Fruit fly (Drosophila melanogaster) whole organism, embryonic: ENCODE data around the gene Sodh2.
A peak's percentile ranks its signal among the peaks of the same experiment; 100 is the strongest.

Experiments
- B-H1 ChIP-seq: fragments of 200-800 bp; sonication (Bioruptor generic); IDR thresholded peaks from 3 replicates; pipeline ENCODE4 v1.3.6; 2022; ENCODE audit warnings: missing biosample characterization, missing genetic modification characterization
- CG10321 ChIP-seq: fragments of 200-800 bp; sonication (Bioruptor generic); IDR thresholded peaks from 2 replicates; pipeline ENCODE4 v1.3.6; 2022; ENCODE audit warnings: missing biosample characterization, missing genetic modification characterization
- CG11695 ChIP-seq: fragments of 200-800 bp; sonication (Bioruptor generic); IDR thresholded peaks from 3 replicates; pipeline ENCODE4 v1.3.6; 2022; ENCODE audit warnings: missing biosample characterization, missing genetic modification characterization
- CG13287 ChIP-seq: fragments of 200-800 bp; sonication (Bioruptor generic); IDR thresholded peaks from 2 replicates; pipeline ENCODE4 v1.3.6; 2022; ENCODE audit warnings: missing biosample characterization, missing genetic modification characterization; ENCODE audit not compliant: partially characterized antibody
- CG13624 ChIP-seq: fragments of 200-800 bp; sonication (Bioruptor generic); optimal IDR thresholded peaks from 2 replicates; lab custom pipeline; 2016; ENCODE audit warnings: missing biosample characterization, missing genetic modification characterization
- CG13894 ChIP-seq: fragments of 200-800 bp; sonication (Bioruptor generic); optimal IDR thresholded peaks from 3 replicates; lab custom pipeline; 2018; ENCODE audit warnings: missing biosample characterization, mild to moderate bottlenecking, missing genetic modification characterization, moderate library complexity
- CG15696 ChIP-seq: fragments of 200-800 bp; sonication (Bioruptor generic); optimal IDR thresholded peaks from 2 replicates; lab custom pipeline; 2019; ENCODE audit warnings: missing biosample characterization, mild to moderate bottlenecking, missing genetic modification characterization, moderate library complexity
- CG17385 ChIP-seq: fragments of 200-800 bp; sonication (Bioruptor generic); optimal IDR thresholded peaks from 3 replicates; lab custom pipeline; 2018; ENCODE audit warnings: missing biosample characterization, mild to moderate bottlenecking, missing genetic modification characterization
- CG2202 ChIP-seq: fragments of 200-800 bp; sonication (Bioruptor generic); optimal IDR thresholded peaks from 2 replicates; lab custom pipeline; 2018; ENCODE audit warnings: missing biosample characterization, mild to moderate bottlenecking, missing genetic modification characterization
- CG2678 ChIP-seq: fragments of 200-800 bp; sonication (Bioruptor generic); optimal IDR thresholded peaks from 3 replicates; lab custom pipeline; 2019; ENCODE audit warnings: missing biosample characterization, mild to moderate bottlenecking, missing genetic modification characterization, moderate library complexity
- CG32532 ChIP-seq: fragments of 200-800 bp; sonication (Bioruptor generic); IDR thresholded peaks from 2 replicates; pipeline ENCODE4 v1.3.6; 2022; ENCODE audit warnings: missing biosample characterization, missing genetic modification characterization
- CG34376 ChIP-seq: fragments of 200-800 bp; sonication (Bioruptor generic); optimal IDR thresholded peaks from 2 replicates; lab custom pipeline; 2018; ENCODE audit warnings: missing biosample characterization, mild to moderate bottlenecking, missing genetic modification characterization
- CG5180 ChIP-seq: fragments of 200-800 bp; sonication (Bioruptor generic); optimal IDR thresholded peaks from 3 replicates; lab custom pipeline; 2017; ENCODE audit warnings: missing biosample characterization, missing genetic modification characterization, mild to moderate bottlenecking, moderate library complexity, missing genetic modification reagents
- CG6765 ChIP-seq: fragments of 200-800 bp; sonication (Bioruptor generic); optimal IDR thresholded peaks from 3 replicates; lab custom pipeline; 2017; ENCODE audit warnings: missing biosample characterization, mild to moderate bottlenecking, missing genetic modification characterization
- CG7963 ChIP-seq: fragments of 200-800 bp; sonication (Bioruptor generic); IDR thresholded peaks from 3 replicates; pipeline ENCODE4 v1.3.6; 2022; ENCODE audit warnings: missing biosample characterization, missing genetic modification characterization; ENCODE audit not compliant: partially characterized antibody
- CoRest ChIP-seq: fragments of 200-800 bp; sonication (Bioruptor generic); optimal IDR thresholded peaks from 3 replicates; lab custom pipeline; 2018; ENCODE audit warnings: missing biosample characterization, mild to moderate bottlenecking, missing genetic modification characterization, moderate library complexity
- Deaf1 ChIP-seq: fragments of 200-800 bp; optimal IDR thresholded peaks from 3 replicates; lab custom pipeline; 2019; ENCODE audit warnings: missing biosample characterization, mild to moderate bottlenecking, missing genetic modification characterization, moderate library complexity
- Dll ChIP-seq: fragments of 200-800 bp; sonication (Bioruptor generic); IDR thresholded peaks from 4 replicates; pipeline ENCODE4 v1.3.6; 2022; ENCODE audit warnings: missing biosample characterization, missing genetic modification characterization; ENCODE audit not compliant: partially characterized antibody
- Gug ChIP-seq: fragments of 200-800 bp; sonication (Bioruptor generic); IDR thresholded peaks from 4 replicates; pipeline ENCODE4 v1.3.6; 2022; ENCODE audit warnings: missing biosample characterization, missing genetic modification characterization
- HLHmδ ChIP-seq: fragments of 200-800 bp; sonication (Bioruptor generic); optimal IDR thresholded peaks from 2 replicates; lab custom pipeline; 2018; ENCODE audit warnings: missing biosample characterization, mild to moderate bottlenecking, missing genetic modification characterization, moderate library complexity
- Jarid2 ChIP-seq: fragments of 200-800 bp; sonication (Bioruptor generic); optimal IDR thresholded peaks from 3 replicates; lab custom pipeline; 2017; ENCODE audit warnings: mild to moderate bottlenecking, missing biosample characterization, missing genetic modification reagents, missing genetic modification characterization
- Mes4 ChIP-seq: fragments of 200-800 bp; sonication (Bioruptor generic); optimal IDR thresholded peaks from 2 replicates; lab custom pipeline; 2016; ENCODE audit warnings: missing biosample characterization, missing genetic modification characterization
- Rfx ChIP-seq: fragments of 200-800 bp; sonication (Bioruptor generic); IDR thresholded peaks from 2 replicates; pipeline ENCODE4 v1.3.6; 2022; ENCODE audit warnings: missing biosample characterization, missing genetic modification characterization
- Vsx1 ChIP-seq: fragments of 200-800 bp; sonication (Bioruptor generic); optimal IDR thresholded peaks from 2 replicates; lab custom pipeline; 2017; ENCODE audit warnings: missing biosample characterization, mild to moderate bottlenecking, missing genetic modification characterization, missing genetic modification reagents
- amos ChIP-seq: fragments of 200-800 bp; sonication (Bioruptor generic); IDR thresholded peaks from 2 replicates; pipeline ENCODE4 v1.3.6; 2022; ENCODE audit warnings: missing biosample characterization, missing genetic modification characterization; ENCODE audit not compliant: partially characterized antibody
- aop ChIP-seq: fragments of 200-800 bp; sonication (Bioruptor generic); IDR thresholded peaks from 2 replicates; pipeline ENCODE4 v1.3.6; 2022; ENCODE audit warnings: missing biosample characterization, missing genetic modification characterization
- ato ChIP-seq: fragments of 200-800 bp; sonication (Bioruptor generic); IDR thresholded peaks from 2 replicates; pipeline ENCODE4 v1.3.6; 2022; ENCODE audit warnings: missing biosample characterization, missing genetic modification characterization; ENCODE audit not compliant: partially characterized antibody
- bbx ChIP-seq: fragments of 200-800 bp; sonication (Bioruptor generic); IDR thresholded peaks from 2 replicates; pipeline ENCODE4 v1.3.6; 2022; ENCODE audit warnings: missing biosample characterization, missing genetic modification characterization; ENCODE audit not compliant: partially characterized antibody
- dpn ChIP-seq, 2 experiments: fragments of 200-800 bp; sonication (Bioruptor generic); optimal IDR thresholded peaks; 3 replicates each; lab custom pipeline; 2016; ENCODE audit warnings: missing biosample characterization in 2 of 2, missing genetic modification characterization in 2 of 2
- h ChIP-seq: fragments of >200 bp; optimal IDR thresholded peaks from 2 replicates; lab custom pipeline; 2017
- lbe ChIP-seq: fragments of 200-800 bp; sonication (Bioruptor generic); optimal IDR thresholded peaks from 2 replicates; lab custom pipeline; 2016; ENCODE audit warnings: missing biosample characterization, mild to moderate bottlenecking, missing genetic modification characterization
- mirr ChIP-seq: fragments of 200-800 bp; sonication (Bioruptor generic); optimal IDR thresholded peaks from 3 replicates; lab custom pipeline; 2018; ENCODE audit warnings: missing biosample characterization, mild to moderate bottlenecking, missing genetic modification characterization
- nerfin-2 ChIP-seq: fragments of 200-800 bp; sonication (Bioruptor generic); IDR thresholded peaks from 2 replicates; pipeline ENCODE4 v1.3.6; 2022; ENCODE audit warnings: missing biosample characterization, missing genetic modification characterization; ENCODE audit not compliant: partially characterized antibody
- oc ChIP-seq: fragments of 200-800 bp; sonication (Bioruptor generic); optimal IDR thresholded peaks from 2 replicates; lab custom pipeline; 2018; ENCODE audit warnings: missing biosample characterization, mild to moderate bottlenecking, missing genetic modification characterization, moderate library complexity
- pan ChIP-seq, 4 experiments: fragments of >200 bp in 3 of 4; fragments of 200-800 bp in 1 of 4; sonication (Bioruptor generic) in 1 of 4; optimal IDR thresholded peaks in 3 of 4; IDR thresholded peaks in 1 of 4; 2 replicates each; pipeline versions ENCODE4 v1.3.6 to Lab custom; 2017 to 2022; ENCODE audit warnings: missing biosample characterization in 2 of 4, missing genetic modification characterization in 2 of 4, mixed read lengths in 1 of 4
- pb ChIP-seq: fragments of 200-800 bp; sonication (Bioruptor generic); optimal IDR thresholded peaks from 3 replicates; lab custom pipeline; 2016; ENCODE audit warnings: missing biosample characterization, missing genetic modification characterization
- pita ChIP-seq: fragments of 200-800 bp; sonication (Bioruptor generic); optimal IDR thresholded peaks from 2 replicates; lab custom pipeline; 2017; ENCODE audit warnings: missing biosample characterization, mild to moderate bottlenecking, missing genetic modification characterization
- pzg ChIP-seq: fragments of 200-800 bp; sonication (Bioruptor generic); optimal IDR thresholded peaks from 3 replicates; lab custom pipeline; 2018; ENCODE audit warnings: missing biosample characterization, mild to moderate bottlenecking, missing genetic modification characterization, moderate library complexity
- salm ChIP-seq: fragments of 200-800 bp; sonication (Bioruptor generic); optimal IDR thresholded peaks from 2 replicates; lab custom pipeline; 2018; ENCODE audit warnings: missing biosample characterization, mild to moderate bottlenecking, missing genetic modification characterization
- sim ChIP-seq: fragments of 200-800 bp; sonication (Bioruptor generic); IDR thresholded peaks from 2 replicates; pipeline ENCODE4 v1.3.6; 2022; ENCODE audit warnings: missing biosample characterization, missing genetic modification characterization
- so ChIP-seq: fragments of 200-800 bp; sonication (Bioruptor generic); IDR thresholded peaks from 3 replicates; pipeline ENCODE4 v1.3.6; 2022; ENCODE audit warnings: missing biosample characterization, missing genetic modification characterization
- sob ChIP-seq: fragments of 200-800 bp; sonication (Bioruptor generic); IDR thresholded peaks from 2 replicates; pipeline ENCODE4 v1.3.6; 2022; ENCODE audit warnings: missing biosample characterization, missing genetic modification characterization
- tgo ChIP-seq: fragments of 200-800 bp; sonication (Bioruptor generic); IDR thresholded peaks from 3 replicates; pipeline ENCODE4 v1.3.6; 2022; ENCODE audit warnings: missing biosample characterization, missing genetic modification characterization

Gene Sodh2

dm6 chr3R:10875515-10876434 lies at the start of gene Sodh2 (continued):
- TF ChIP-seq CG10321 (GFP tag; lab: Robert Waterston, UW) = no peak
- no peak for TF ChIP-seq aop (GFP tag; lab: Robert Waterston, UW)
- peak; percentile 17 for TF ChIP-seq Mes4 (GFP tag; lab: Kevin White, UChicago)
- TF ChIP-seq h (lab: Kevin White, UChicago) = no peak

- TF ChIP-seq pan (optimal IDR thresholded peaks at IDR 0.05; lab: Kevin White, UChicago) (no peak), pan (GFP tag; optimal IDR thresholded peaks at IDR 0.05 in 1 of 2, IDR thresholded peaks at IDR 0.05 in 1 of 2) (peak in 1 of 2 experiments; percentile 19), CG15696 (tag; lab: Kevin White, UChicago) (no peak), dpn (GFP tag; optimal IDR thresholded peaks at IDR 0.05; lab: Kevin White, UChicago) (no peak), Gug (GFP tag; lab: Robert Waterston, UW) (no peak), pb (GFP tag; lab: Kevin White, UChicago) (no peak), salm (tag; lab: Kevin White, UChicago) (no peak), oc (peak; percentile 3), nerfin-2 (GFP tag; lab: Robert Waterston, UW) (peak; percentile 52; the same call in 1 of the 2 replicates), ato (peak; percentile 45; the same call in 1 of the 2 replicates), sob (GFP tag; lab: Robert Waterston, UW) (peak; percentile 25; the same call in 1 of the 2 replicates), B-H1 (no peak), CG17385 (GFP tag; lab: Kevin White, UChicago) (peak; percentile 12), CG34376 (GFP tag; lab: Kevin White, UChicago) (peak; percentile 19), tgo (no peak), mirr (GFP tag; lab: Kevin White, UChicago) (peak; percentile 15), CG11695 (peak; percentile 38; the same call in 1 of the 3 replicates), CG13894 (no peak), sim (peak; percentile 11; the same call in 1 of the 2 replicates), pzg (GFP tag; lab: Kevin White, UChicago) (no peak), pita (GFP tag; lab: Kevin White, UChicago) (no peak), CG2202 (tag; lab: Kevin White, UChicago) (no peak), Dll (peak; percentile 58; the same call in 2 of the 4 replicates), CG13287 (GFP tag; lab: Robert Waterston, UW) (peak; percentile 61), so (GFP tag; lab: Robert Waterston, UW) (peak; percentile 21; the same call in 1 of the 3 replicates), CG13624 (GFP tag; lab: Kevin White, UChicago) (peak; percentile 10), Vsx1 (GFP tag; lab: Kevin White, UChicago) (no peak), amos (peak; percentile 37; the same call in 1 of the 2 replicates), CG2678 (tag; lab: Kevin White, UChicago) (no peak), Deaf1 (tag; lab: Kevin White, UChicago) (peak; percentile 31), CG7963 (0 out of 3 replicates have a peak, but pooled peaks have one; percentile 40), CG5180 (peak; percentile 43), Jarid2 (peak; percentile 83), HLHmδ (GFP tag; lab: Kevin White, UChicago) (no peak), lbe (GFP tag; lab: Kevin White, UChicago) (peak; percentile 72), CG6765 (GFP tag; lab: Kevin White, UChicago) (peak; percentile 2), CG32532 (GFP tag; lab: Robert Waterston, UW) (peak; percentile 63; the same call in 1 of the 2 replicates), Rfx (peak; percentile 50; the same call in 1 of the 2 replicates), CoRest (tag; lab: Kevin White, UChicago) (no peak), bbx (GFP tag; lab: Robert Waterston, UW) (peak; percentile 59; the same call in 1 of the 2 replicates)
Observed at dm6 chr3R:10826796-10827524, 49.2 kb upstream of the Sodh2 start, which contains the start of gene Cad86C. TSS of gene Cad86C (plus strand) at chr3R:10827079.
